Fruit fly (Drosophila melanogaster) whole organism, pupa: Measurements from ENCODE around the gene CG2901.

Experiments used
- CG10348 ChIP-seq: fragments of 200-800 bp; sonication (Bioruptor generic); IDR thresholded peaks from 2 replicates; pipeline ENCODE4 v1.3.6; 2022; ENCODE audit warnings: missing biosample characterization, missing genetic modification characterization
- CG12605 ChIP-seq: fragments of 200-800 bp; sonication (Bioruptor generic); IDR thresholded peaks from 2 replicates; pipeline ENCODE4 v1.3.6; 2022; ENCODE audit warnings: missing biosample characterization, missing genetic modification characterization
- CG13204 ChIP-seq: fragments of 200-800 bp; sonication (Bioruptor generic); optimal IDR thresholded peaks from 2 replicates; lab custom pipeline; 2018; ENCODE audit warnings: missing biosample characterization, mild to moderate bottlenecking, missing genetic modification characterization, moderate library complexity
- CG14655 ChIP-seq: fragments of 200-800 bp; sonication (Bioruptor generic); optimal IDR thresholded peaks from 3 replicates; lab custom pipeline; 2017; ENCODE audit warnings: mild to moderate bottlenecking, missing biosample characterization, missing genetic modification reagents, missing genetic modification characterization
- CG15710 ChIP-seq: fragments of 200-800 bp; sonication (Bioruptor generic); optimal IDR thresholded peaks from 2 replicates; lab custom pipeline; 2018; ENCODE audit warnings: missing biosample characterization, mild to moderate bottlenecking, missing genetic modification characterization, moderate library complexity
- CG17806 ChIP-seq: fragments of 200-800 bp; sonication (Bioruptor generic); optimal IDR thresholded peaks from 2 replicates; lab custom pipeline; 2018; ENCODE audit warnings: missing biosample characterization, mild to moderate bottlenecking, missing genetic modification characterization, moderate library complexity
- CG32121 ChIP-seq: fragments of 200-800 bp; sonication (Bioruptor generic); IDR thresholded peaks from 2 replicates; pipeline ENCODE4 v1.3.6; 2022; ENCODE audit warnings: missing biosample characterization, missing genetic modification characterization
- CG34367 ChIP-seq: fragments of 200-800 bp; sonication (Bioruptor generic); optimal IDR thresholded peaks from 2 replicates; lab custom pipeline; 2018; ENCODE audit warnings: missing biosample characterization, mild to moderate bottlenecking, missing genetic modification characterization
- CG4496 ChIP-seq: fragments of 200-800 bp; sonication (Bioruptor generic); IDR thresholded peaks from 3 replicates; pipeline ENCODE4 v1.3.6; 2022; ENCODE audit warnings: missing biosample characterization, missing genetic modification characterization
- CG8159 ChIP-seq: fragments of 200-800 bp; sonication (Bioruptor generic); optimal IDR thresholded peaks from 3 replicates; lab custom pipeline; 2018; ENCODE audit warnings: missing biosample characterization, mild to moderate bottlenecking, missing genetic modification characterization, moderate library complexity
- CG8301 ChIP-seq: fragments of 200-800 bp; sonication (Bioruptor generic); optimal IDR thresholded peaks from 2 replicates; lab custom pipeline; 2018; ENCODE audit warnings: missing biosample characterization, mild to moderate bottlenecking, missing genetic modification characterization
- CG9948 ChIP-seq: fragments of 200-800 bp; sonication (Bioruptor generic); optimal IDR thresholded peaks from 2 replicates; lab custom pipeline; 2018; ENCODE audit warnings: missing biosample characterization, mild to moderate bottlenecking, missing genetic modification characterization, moderate library complexity
- D1 ChIP-seq: fragments of 200-800 bp; sonication (Bioruptor generic); optimal IDR thresholded peaks from 2 replicates; lab custom pipeline; 2018; ENCODE audit warnings: missing biosample characterization, mild to moderate bottlenecking, missing genetic modification characterization, moderate library complexity
- EcR ChIP-seq: fragments of 200-800 bp; sonication (Bioruptor generic); optimal IDR thresholded peaks from 3 replicates; lab custom pipeline; 2019; ENCODE audit warnings: missing biosample characterization, missing genetic modification characterization, mild to moderate bottlenecking, moderate library complexity, missing genetic modification reagents
- Ets98B ChIP-seq: fragments of 200-800 bp; sonication (Bioruptor generic); IDR thresholded peaks from 2 replicates; pipeline ENCODE4 v1.3.6; 2022; ENCODE audit warnings: missing biosample characterization, missing genetic modification characterization
- Pif1A ChIP-seq: fragments of 200-800 bp; sonication (Bioruptor generic); optimal IDR thresholded peaks from 3 replicates; lab custom pipeline; 2016; ENCODE audit warnings: missing biosample characterization, missing genetic modification characterization
- Pif1B ChIP-seq: fragments of 200-800 bp; sonication (Bioruptor generic); optimal IDR thresholded peaks from 3 replicates; lab custom pipeline; 2016; ENCODE audit warnings: missing biosample characterization, missing genetic modification characterization
- Snoo ChIP-seq: fragments of 200-800 bp; sonication (Bioruptor generic); optimal IDR thresholded peaks from 3 replicates; lab custom pipeline; 2017; ENCODE audit warnings: missing biosample characterization, mild to moderate bottlenecking, missing genetic modification characterization, inconsistent platforms
- fd96Ca ChIP-seq: fragments of 200-800 bp; sonication (Bioruptor generic); IDR thresholded peaks from 3 replicates; pipeline ENCODE4 v1.3.6; 2022; ENCODE audit warnings: missing biosample characterization, missing genetic modification characterization
- gl ChIP-seq: fragments of 200-800 bp; sonication (Bioruptor generic); optimal IDR thresholded peaks from 2 replicates; lab custom pipeline; 2018; ENCODE audit warnings: missing biosample characterization, mild to moderate bottlenecking, missing genetic modification characterization
- rn ChIP-seq: fragments of 200-800 bp; sonication (Bioruptor generic); IDR thresholded peaks from 2 replicates; pipeline ENCODE4 v1.3.6; 2022; ENCODE audit warnings: missing biosample characterization, missing genetic modification characterization

CG2901 gene

dm6 chrX:3846393-3846792 is 18.4 kb downstream of the CG2901 start:
- TF ChIP-seq CG4496 (GFP tag; lab: Robert Waterston, UW) (0 out of 3 replicates have a peak, but pooled peaks have one; percentile 19), CG13204 (no peak)

DNA sequence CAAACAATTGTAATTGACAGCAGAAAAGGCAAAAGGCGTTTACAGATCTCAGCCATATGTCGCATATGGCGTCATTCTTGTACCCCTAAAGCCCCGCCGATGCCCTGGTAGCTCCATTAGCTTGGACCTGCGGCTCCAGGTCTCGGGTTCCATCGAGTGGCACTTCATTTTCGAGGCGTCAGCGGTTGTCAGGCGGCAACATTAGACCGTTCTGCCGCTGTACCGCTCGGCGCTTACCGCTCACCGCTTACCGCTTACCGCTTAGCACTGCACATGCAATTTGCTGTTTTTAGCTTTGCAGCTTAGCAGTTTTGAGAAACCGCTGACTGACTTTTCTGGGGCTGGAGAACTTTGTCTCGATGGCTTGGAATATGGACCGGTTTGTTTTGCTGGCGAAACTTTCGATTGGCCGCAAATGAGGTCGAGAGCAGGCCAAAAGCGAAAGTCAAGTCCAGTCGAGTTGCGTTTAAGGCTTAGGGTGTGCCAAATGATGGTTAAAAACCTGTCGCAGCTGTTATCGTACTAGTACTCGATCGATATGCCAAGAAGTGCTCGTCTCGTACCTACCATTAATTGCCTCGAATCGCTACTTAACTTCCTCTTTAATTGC is 21.5 kb downstream of the CG2901 start:
- TF ChIP-seq CG12605 (no peak), gl (tag; lab: Kevin White, UChicago) (no peak), Pif1B (no peak), CG4496 (GFP tag; lab: Robert Waterston, UW) (no peak), CG13204 (no peak), D1 (tag; lab: Kevin White, UChicago) (no peak), Pif1A (no peak), CG8301 (tag; lab: Kevin White, UChicago) (no peak), CG15710 (tag; lab: Kevin White, UChicago) (no peak), EcR (GFP tag; lab: Kevin White, UChicago) (no peak), CG9948 (tag; lab: Kevin White, UChicago) (no peak), Snoo (no peak), CG14655 (GFP tag; lab: Kevin White, UChicago) (no peak), Ets98B (no peak), rn (no peak), CG8159 (no peak), CG17806 (tag; lab: Kevin White, UChicago) (no peak), fd96Ca (GFP tag; lab: Robert Waterston, UW) (no peak), CG34367 (tag; lab: Kevin White, UChicago) (no peak)

- no peak for TF ChIP-seq rn
- no peak for TF ChIP-seq fd96Ca (GFP tag; lab: Robert Waterston, UW)
- no peak for TF ChIP-seq CG9948 (tag; lab: Kevin White, UChicago)
- no peak for TF ChIP-seq CG12605
- no peak for TF ChIP-seq Pif1A
- TF ChIP-seq CG8159: no peak
- no peak for TF ChIP-seq CG14655 (GFP tag; lab: Kevin White, UChicago)
- TF ChIP-seq gl (tag; lab: Kevin White, UChicago): no peak
- TF ChIP-seq D1 (tag; lab: Kevin White, UChicago): no peak
- TF ChIP-seq CG32121 (GFP tag; lab: Robert Waterston, UW): no peak
- TF ChIP-seq CG17806 (tag; lab: Kevin White, UChicago): no peak
- no peak for TF ChIP-seq CG15710 (tag; lab: Kevin White, UChicago)
- no peak for TF ChIP-seq EcR (GFP tag; lab: Kevin White, UChicago)
- TF ChIP-seq Snoo: no peak
- TF ChIP-seq Pif1B: no peak
- TF ChIP-seq CG8301 (tag; lab: Kevin White, UChicago): no peak
- TF ChIP-seq CG4496 (GFP tag; lab: Robert Waterston, UW): no peak
- TF ChIP-seq Ets98B: no peak
Measured at dm6 chrX:3861183-3861582, 33.2 kb downstream of the CG2901 start.

dm6 chrX:3862319-3862919 is 34.4 kb downstream of the CG2901 start:
- TF ChIP-seq CG12605: no peak

- TF ChIP-seq CG34367 (tag; lab: Kevin White, UChicago) (no peak), Ets98B (no peak), CG8159 (peak; percentile 2), CG17806 (tag; lab: Kevin White, UChicago) (no peak), fd96Ca (GFP tag; lab: Robert Waterston, UW) (no peak), gl (tag; lab: Kevin White, UChicago) (peak; percentile 39), CG15710 (tag; lab: Kevin White, UChicago) (no peak), Pif1B (no peak)
Measured at dm6 chrX:3866104-3866503, 38.1 kb downstream of the CG2901 start.

dm6 chrX:3866844-3867457 is 39.0 kb downstream of the CG2901 start:
- peak; percentile 8 for TF ChIP-seq Pif1B
- TF ChIP-seq EcR (GFP tag; lab: Kevin White, UChicago): no peak
- peak; percentile 62 for TF ChIP-seq CG15710 (tag; lab: Kevin White, UChicago)
- no peak for TF ChIP-seq CG32121 (GFP tag; lab: Robert Waterston, UW)
- TF ChIP-seq CG34367 (tag; lab: Kevin White, UChicago): peak; percentile 55
- peak; percentile 45 for TF ChIP-seq Pif1A
- TF ChIP-seq CG9948 (tag; lab: Kevin White, UChicago): peak; percentile 43
- peak; percentile 66 for TF ChIP-seq CG8301 (tag; lab: Kevin White, UChicago)
- peak; percentile 76 for TF ChIP-seq CG8159
- no peak for TF ChIP-seq Snoo
- peak; percentile 53 for TF ChIP-seq CG17806 (tag; lab: Kevin White, UChicago)
- peak; percentile 68 for TF ChIP-seq CG14655 (GFP tag; lab: Kevin White, UChicago)

- TF ChIP-seq CG9948 (tag; lab: Kevin White, UChicago): no peak
- TF ChIP-seq CG4496 (GFP tag; lab: Robert Waterston, UW): no peak
- TF ChIP-seq CG17806 (tag; lab: Kevin White, UChicago): no peak
- no peak for TF ChIP-seq EcR (GFP tag; lab: Kevin White, UChicago)
- no peak for TF ChIP-seq Ets98B
- no peak for TF ChIP-seq fd96Ca (GFP tag; lab: Robert Waterston, UW)
- no peak for TF ChIP-seq CG10348 (GFP tag; lab: Robert Waterston, UW)
- TF ChIP-seq CG13204: no peak
- no peak for TF ChIP-seq CG8301 (tag; lab: Kevin White, UChicago)
- TF ChIP-seq CG34367 (tag; lab: Kevin White, UChicago): no peak
Measured at dm6 chrX:3867782-3868181, 39.8 kb downstream of the CG2901 start.
